Worm (Caenorhabditis elegans) whole organism, midembryonic: ENCODE data around the gene C34D4.2.

Experiments
- T22C8.4 ChIP-seq: fragments of 200-800 bp; sonication (Bioruptor generic); IDR thresholded peaks from 2 replicates; pipeline ENCODE4 v1.3.6; 2022; ENCODE audit warnings: missing genetic modification characterization, missing compliant biosample characterization
- cog-1 ChIP-seq: sonication (generic microtip); optimal IDR thresholded peaks from 2 replicates; lab custom pipeline; 2016; ENCODE audit warnings: missing genetic modification characterization, missing compliant biosample characterization
- flt-1 ChIP-seq: fragments of 200-800 bp; sonication (Bioruptor generic); IDR thresholded peaks from 2 replicates; pipeline ENCODE4 v1.3.6; 2022; ENCODE audit warnings: missing genetic modification characterization, missing compliant biosample characterization
- klf-2 ChIP-seq: fragments of 200-800 bp; sonication (Bioruptor generic); conservative IDR thresholded peaks from 2 replicates; pipeline ENCODE4 v1.3.6; 2022; ENCODE audit warnings: missing genetic modification reagents, missing genetic modification characterization, missing compliant biosample characterization
- med-1 ChIP-seq: sonication (generic microtip); optimal IDR thresholded peaks from 2 replicates; lab custom pipeline; 2017; ENCODE audit warnings: missing genetic modification characterization, mild to moderate bottlenecking, missing compliant biosample characterization, antibody characterized with exemption, missing genetic modification reagents; ENCODE audit not compliant: insufficient read depth
- ref-1 ChIP-seq: fragments of 200-800 bp; sonication (Bioruptor generic); conservative IDR thresholded peaks from 2 replicates; pipeline ENCODE4 v1.3.6; 2022; ENCODE audit warnings: missing genetic modification reagents, missing genetic modification characterization, missing compliant biosample characterization
- tab-1 ChIP-seq: fragments of 200-800 bp; sonication (Bioruptor generic); IDR thresholded peaks from 2 replicates; pipeline ENCODE4 v1.3.6; 2022; ENCODE audit warnings: missing genetic modification characterization, missing compliant biosample characterization
- ztf-23 ChIP-seq: fragments of 200-800 bp; sonication (Bioruptor generic); IDR thresholded peaks from 2 replicates; pipeline ENCODE4 v1.3.6; 2022; ENCODE audit warnings: missing genetic modification reagents, missing genetic modification characterization, missing compliant biosample characterization
- ztf-29 ChIP-seq: fragments of 200-800 bp; sonication (Bioruptor generic); IDR thresholded peaks from 2 replicates; pipeline ENCODE4 v1.3.6; 2022; ENCODE audit warnings: missing genetic modification reagents, missing genetic modification characterization, missing compliant biosample characterization

The C34D4.2 gene

DNA sequence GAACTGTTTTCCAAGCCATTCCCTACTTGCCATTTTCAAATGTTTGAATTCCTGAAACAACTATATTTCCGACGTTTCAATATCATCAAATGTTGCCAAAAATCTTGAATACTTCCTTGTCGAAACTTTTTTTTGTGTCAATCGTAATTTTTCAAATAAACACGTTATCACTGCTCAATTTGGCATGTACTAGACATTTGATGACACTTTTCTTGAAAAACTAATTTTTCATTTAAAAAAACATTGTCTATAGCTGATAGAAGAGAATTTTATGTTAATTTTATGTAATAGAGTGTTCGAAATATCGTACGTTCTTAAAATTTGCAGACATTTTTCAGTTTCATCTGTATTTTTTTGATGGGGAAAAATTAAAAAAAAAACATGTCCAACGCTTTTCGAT, 28.4 kb downstream of the C34D4.2 start:
- TF ChIP-seq flt-1 (no peak), ztf-29 (no peak), klf-2 (GFP tag; lab: Robert Waterston, UW) (no peak), tab-1 (GFP tag; lab: Robert Waterston, UW) (no peak), ref-1 (GFP tag; lab: Robert Waterston, UW) (no peak), T22C8.4 (GFP tag; lab: Robert Waterston, UW) (no peak), ztf-23 (GFP tag; lab: Robert Waterston, UW) (no peak), med-1 (GFP tag; lab: Kevin White, UChicago) (no peak), cog-1 (no peak)

DNA sequence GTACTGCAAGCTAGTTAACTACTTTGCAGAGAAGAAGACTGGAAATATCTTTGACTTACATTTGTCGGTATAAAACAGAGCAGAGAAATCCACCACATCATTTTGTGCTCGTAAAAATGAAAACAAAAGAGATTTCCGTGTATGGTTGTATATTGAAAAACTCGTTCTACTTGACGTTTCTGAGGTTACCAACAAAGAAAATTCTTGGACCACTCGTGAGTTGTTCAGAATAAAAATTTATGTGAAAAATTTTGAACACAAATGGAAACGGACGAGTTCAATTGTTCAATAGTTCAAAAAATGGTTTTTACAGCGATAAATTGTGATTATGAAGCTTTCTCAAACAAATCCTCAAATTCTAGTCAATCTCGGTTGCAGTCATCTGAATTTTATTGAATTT, 30.1 kb downstream of the C34D4.2 start, which contains the start of gene clec-179:
clec-179 (minus strand) TSS at position 101 of the 400 bp plus-strand sequence.
- TF ChIP-seq klf-2 (GFP tag; lab: Robert Waterston, UW), result no peak
- TF ChIP-seq cog-1, result no peak
- no peak for TF ChIP-seq flt-1
- no peak for TF ChIP-seq ztf-29
- TF ChIP-seq ref-1 (GFP tag; lab: Robert Waterston, UW), result no peak
- TF ChIP-seq T22C8.4 (GFP tag; lab: Robert Waterston, UW), result no peak

- no peak for TF ChIP-seq ztf-23 (GFP tag; lab: Robert Waterston, UW)
- TF ChIP-seq klf-2 (GFP tag; lab: Robert Waterston, UW), result no peak
- TF ChIP-seq tab-1 (GFP tag; lab: Robert Waterston, UW), result no peak
- no peak for TF ChIP-seq cog-1
- no peak for TF ChIP-seq ref-1 (GFP tag; lab: Robert Waterston, UW)
- no peak for TF ChIP-seq T22C8.4 (GFP tag; lab: Robert Waterston, UW)
- no peak for TF ChIP-seq ztf-29
- no peak for TF ChIP-seq med-1 (GFP tag; lab: Kevin White, UChicago)
These were observed 32.3 kb downstream of the C34D4.2 start, which contains the start of gene str-249 for ce11 chrIV:7186756-7187155. Gene str-249, minus strand, starts transcription at chrIV:7186856.

- TF ChIP-seq T22C8.4 (GFP tag; lab: Robert Waterston, UW), result no peak
- TF ChIP-seq tab-1 (GFP tag; lab: Robert Waterston, UW), result no peak
- TF ChIP-seq ztf-23 (GFP tag; lab: Robert Waterston, UW), result no peak
- no peak for TF ChIP-seq ztf-29
- no peak for TF ChIP-seq ref-1 (GFP tag; lab: Robert Waterston, UW)
- TF ChIP-seq klf-2 (GFP tag; lab: Robert Waterston, UW), result no peak
- no peak for TF ChIP-seq cog-1
- no peak for TF ChIP-seq flt-1
- no peak for TF ChIP-seq med-1 (GFP tag; lab: Kevin White, UChicago)
These were observed 33.6 kb downstream of the C34D4.2 start, which contains the start of gene C42D4.13 for ce11 chrIV:7188030-7188429. Gene C42D4.13, minus strand, starts transcription at chrIV:7188130.

- TF ChIP-seq ztf-29 (no peak), cog-1 (no peak), flt-1 (no peak), tab-1 (GFP tag; lab: Robert Waterston, UW) (no peak), klf-2 (GFP tag; lab: Robert Waterston, UW) (no peak), med-1 (GFP tag; lab: Kevin White, UChicago) (no peak), ref-1 (GFP tag; lab: Robert Waterston, UW) (no peak), ztf-23 (GFP tag; lab: Robert Waterston, UW) (no peak), T22C8.4 (GFP tag; lab: Robert Waterston, UW) (no peak)
These were observed 34.3 kb downstream of the C34D4.2 start, which contains the start of gene srlf-7 for ce11 chrIV:7188528-7189422. Gene srlf-7, plus strand, starts transcription at chrIV:7189287.

ce11 chrIV:7190409-7190808, 36.0 kb downstream of the C34D4.2 start:
- TF ChIP-seq med-1 (GFP tag; lab: Kevin White, UChicago), result no peak
- TF ChIP-seq ztf-29, result no peak
- TF ChIP-seq ztf-23 (GFP tag; lab: Robert Waterston, UW), result no peak
- no peak for TF ChIP-seq cog-1
- TF ChIP-seq T22C8.4 (GFP tag; lab: Robert Waterston, UW), result no peak
- no peak for TF ChIP-seq klf-2 (GFP tag; lab: Robert Waterston, UW)
- TF ChIP-seq ref-1 (GFP tag; lab: Robert Waterston, UW), result no peak
- no peak for TF ChIP-seq flt-1
- no peak for TF ChIP-seq tab-1 (GFP tag; lab: Robert Waterston, UW)

DNA sequence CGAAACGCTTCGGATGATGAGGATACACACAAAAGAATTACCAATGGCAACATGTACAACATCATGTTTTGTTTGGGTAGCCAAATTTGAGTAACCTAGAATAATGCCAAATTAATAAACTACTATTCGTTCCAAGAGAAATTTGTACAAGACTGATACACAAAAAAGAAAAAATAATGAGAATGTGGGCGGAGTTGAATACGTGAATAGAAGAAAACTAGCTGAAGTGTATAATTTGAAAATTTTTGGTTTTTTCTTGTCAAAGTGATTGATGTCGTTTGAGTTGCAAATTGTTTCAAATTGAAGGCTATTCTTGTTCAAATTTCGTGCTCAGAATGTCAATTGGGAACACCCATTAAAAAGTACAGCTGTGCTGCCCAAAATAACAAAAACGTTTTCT, 37.3 kb downstream of the C34D4.2 start, which contains the start of gene R13A1.5:
R13A1.5 (minus strand) TSS at position 101 of the 400 bp plus-strand sequence.
- no peak for TF ChIP-seq klf-2 (GFP tag; lab: Robert Waterston, UW)

ce11 chrIV:7195734-7196133, 41.3 kb downstream of the C34D4.2 start, which contains the start of gene best-16:
Gene best-16, minus strand, starts transcription at chrIV:7195834.
- TF ChIP-seq tab-1 (GFP tag; lab: Robert Waterston, UW) (no peak), ztf-29 (no peak), cog-1 (no peak), ref-1 (GFP tag; lab: Robert Waterston, UW) (no peak), med-1 (GFP tag; lab: Kevin White, UChicago) (no peak), T22C8.4 (GFP tag; lab: Robert Waterston, UW) (no peak), ztf-23 (GFP tag; lab: Robert Waterston, UW) (no peak), klf-2 (GFP tag; lab: Robert Waterston, UW) (no peak), flt-1 (no peak)

DNA sequence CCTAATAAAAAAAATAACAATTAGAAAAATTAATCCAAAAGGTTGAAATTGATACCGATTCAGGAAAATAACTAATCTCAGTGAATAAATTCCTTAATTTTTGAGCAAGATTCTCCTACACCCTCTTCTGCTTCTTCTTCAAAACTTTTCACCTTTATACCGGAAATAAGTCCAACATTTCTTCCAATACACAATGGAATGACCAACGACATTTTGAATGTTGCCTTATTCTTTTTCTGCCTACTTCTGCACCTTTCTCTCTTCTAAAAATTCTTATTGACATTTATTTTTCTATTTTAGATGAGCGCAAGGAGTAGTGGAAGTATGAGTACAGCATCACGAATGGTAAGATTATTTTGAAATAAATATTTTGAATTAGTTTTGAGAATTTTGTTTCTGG, 42.4 kb downstream of the C34D4.2 start, which contains the start of gene unc-8:
unc-8 (plus strand) TSS at position 301 of the 400 bp plus-strand sequence.
- TF ChIP-seq klf-2 (GFP tag; lab: Robert Waterston, UW) (no peak), ztf-29 (no peak), cog-1 (no peak), tab-1 (GFP tag; lab: Robert Waterston, UW) (no peak), med-1 (GFP tag; lab: Kevin White, UChicago) (no peak), T22C8.4 (GFP tag; lab: Robert Waterston, UW) (no peak), ztf-23 (GFP tag; lab: Robert Waterston, UW) (no peak), ref-1 (GFP tag; lab: Robert Waterston, UW) (no peak), flt-1 (no peak)
